Fruit fly (Drosophila melanogaster) whole organism, embryonic: ENCODE data around the gene Cmtr1.
A peak's percentile ranks its signal among the peaks of the same experiment; 100 is the strongest.

Source experiments
- CG10274 ChIP-seq: fragments of 200-800 bp; sonication (Bioruptor generic); optimal IDR thresholded peaks from 3 replicates; lab custom pipeline; 2017; ENCODE audit warnings: missing biosample characterization, mild to moderate bottlenecking, missing genetic modification characterization
- CG11695 ChIP-seq: fragments of 200-800 bp; sonication (Bioruptor generic); IDR thresholded peaks from 3 replicates; pipeline ENCODE4 v1.3.6; 2022; ENCODE audit warnings: missing biosample characterization, missing genetic modification characterization
- CG13287 ChIP-seq: fragments of 200-800 bp; sonication (Bioruptor generic); IDR thresholded peaks from 2 replicates; pipeline ENCODE4 v1.3.6; 2022; ENCODE audit warnings: missing biosample characterization, missing genetic modification characterization; ENCODE audit not compliant: partially characterized antibody
- CG13894 ChIP-seq: fragments of 200-800 bp; sonication (Bioruptor generic); optimal IDR thresholded peaks from 3 replicates; lab custom pipeline; 2018; ENCODE audit warnings: missing biosample characterization, mild to moderate bottlenecking, missing genetic modification characterization, moderate library complexity
- CG14014 ChIP-seq: fragments of 200-800 bp; sonication (Bioruptor generic); IDR thresholded peaks from 2 replicates; pipeline ENCODE4 v1.3.6; 2022; ENCODE audit warnings: missing biosample characterization, missing genetic modification characterization
- CG14860 ChIP-seq: fragments of 200-800 bp; sonication (Bioruptor generic); IDR thresholded peaks from 3 replicates; pipeline ENCODE4 v1.3.6; 2022; ENCODE audit warnings: missing biosample characterization, missing genetic modification characterization; ENCODE audit not compliant: partially characterized antibody
- CG15514 ChIP-seq: fragments of 200-800 bp; sonication (Bioruptor generic); optimal IDR thresholded peaks from 3 replicates; lab custom pipeline; 2017; ENCODE audit warnings: missing biosample characterization, missing genetic modification characterization, mild to moderate bottlenecking, moderate library complexity, missing genetic modification reagents
- CG1603 ChIP-seq: fragments of 200-800 bp; sonication (Bioruptor generic); optimal IDR thresholded peaks from 2 replicates; lab custom pipeline; 2019; ENCODE audit warnings: missing biosample characterization, mild to moderate bottlenecking, missing genetic modification characterization, moderate library complexity
- CG18764 ChIP-seq: fragments of 200-800 bp; sonication (Bioruptor generic); optimal IDR thresholded peaks from 3 replicates; lab custom pipeline; 2016; ENCODE audit warnings: missing biosample characterization, missing genetic modification characterization
- CG2129 ChIP-seq: fragments of 200-800 bp; sonication (Bioruptor generic); IDR thresholded peaks from 2 replicates; pipeline ENCODE4 v1.3.6; 2022; ENCODE audit warnings: missing biosample characterization, missing genetic modification characterization; ENCODE audit not compliant: partially characterized antibody
- CG31365 ChIP-seq: fragments of 200-800 bp; sonication (Bioruptor generic); optimal IDR thresholded peaks from 2 replicates; lab custom pipeline; 2018; ENCODE audit warnings: missing biosample characterization, mild to moderate bottlenecking, missing genetic modification characterization
- CG42726 ChIP-seq: fragments of 200-800 bp; sonication (Bioruptor generic); IDR thresholded peaks from 2 replicates; pipeline ENCODE4 v1.3.6; 2022; ENCODE audit warnings: missing biosample characterization, missing genetic modification characterization; ENCODE audit not compliant: partially characterized antibody
- CG4854 ChIP-seq: fragments of 200-800 bp; sonication (Bioruptor generic); optimal IDR thresholded peaks from 2 replicates; lab custom pipeline; 2016; ENCODE audit warnings: missing biosample characterization, missing genetic modification characterization, inconsistent platforms
- CG6272 ChIP-seq: fragments of 200-800 bp; sonication (Bioruptor generic); IDR thresholded peaks from 2 replicates; pipeline ENCODE4 v1.3.6; 2022; ENCODE audit warnings: missing biosample characterization, missing genetic modification characterization
- CG7928 ChIP-seq: fragments of 200-800 bp; sonication (Bioruptor generic); optimal IDR thresholded peaks from 2 replicates; lab custom pipeline; 2017; ENCODE audit warnings: missing biosample characterization, mild to moderate bottlenecking, missing genetic modification characterization
- CG7963 ChIP-seq: fragments of 200-800 bp; sonication (Bioruptor generic); IDR thresholded peaks from 3 replicates; pipeline ENCODE4 v1.3.6; 2022; ENCODE audit warnings: missing biosample characterization, missing genetic modification characterization; ENCODE audit not compliant: partially characterized antibody
- CG8290 ChIP-seq, 3 experiments: fragments of 200-800 bp; sonication (Bioruptor generic); optimal IDR thresholded peaks; 2 replicates each; lab custom pipeline; 2016 to 2019; ENCODE audit warnings: missing biosample characterization in 3 of 3, missing genetic modification characterization in 3 of 3, mild to moderate bottlenecking in 2 of 3, moderate library complexity in 1 of 3
- CG8388 ChIP-seq: fragments of 200-800 bp; sonication (Bioruptor generic); optimal IDR thresholded peaks from 2 replicates; lab custom pipeline; 2019; ENCODE audit warnings: missing biosample characterization, mild to moderate bottlenecking, missing genetic modification characterization, moderate library complexity
- CG9932 ChIP-seq: fragments of 200-800 bp; sonication (Bioruptor generic); IDR thresholded peaks from 2 replicates; pipeline ENCODE4 v1.3.6; 2022; ENCODE audit warnings: missing biosample characterization, missing genetic modification characterization
- CHES-1-like ChIP-seq: fragments of 200-800 bp; sonication (Bioruptor generic); optimal IDR thresholded peaks from 2 replicates; lab custom pipeline; 2016; ENCODE audit warnings: missing biosample characterization, missing genetic modification characterization
- Dfd ChIP-seq, 2 experiments: fragments of >200 bp; optimal IDR thresholded peaks; 2 replicates each; lab custom pipeline; 2017; ENCODE audit warnings: missing biosample characterization in 2 of 2, missing genetic modification characterization in 2 of 2
- ERR ChIP-seq: fragments of 200-800 bp; sonication (Bioruptor generic); optimal IDR thresholded peaks from 2 replicates; lab custom pipeline; 2016; ENCODE audit warnings: missing biosample characterization, missing genetic modification characterization
- Ets65A ChIP-seq: fragments of 200-800 bp; sonication (Bioruptor generic); peaks from one replicate; lab custom pipeline; 2016; ENCODE audit warnings: missing biosample characterization, missing genetic modification characterization
- Ets97D ChIP-seq: fragments of 200-800 bp; sonication (Bioruptor generic); optimal IDR thresholded peaks from 3 replicates; lab custom pipeline; 2016; ENCODE audit warnings: missing biosample characterization, missing genetic modification characterization
- Mad ChIP-seq: fragments of 200-800 bp; sonication (Bioruptor generic); optimal IDR thresholded peaks from 2 replicates; lab custom pipeline; 2016; ENCODE audit warnings: missing biosample characterization, missing genetic modification characterization
- Oaz ChIP-seq: fragments of 200-800 bp; sonication (Bioruptor generic); IDR thresholded peaks from 2 replicates; pipeline ENCODE4 v1.3.6; 2022; ENCODE audit warnings: missing biosample characterization, missing genetic modification characterization
- Opbp ChIP-seq: fragments of 200-800 bp; sonication (Bioruptor generic); IDR thresholded peaks from 3 replicates; pipeline ENCODE4 v1.3.6; 2022; ENCODE audit warnings: missing biosample characterization, missing genetic modification characterization; ENCODE audit not compliant: partially characterized antibody
- Optix ChIP-seq: fragments of 200-800 bp; sonication (Bioruptor generic); IDR thresholded peaks from 3 replicates; pipeline ENCODE4 v1.3.6; 2022; ENCODE audit warnings: missing biosample characterization, missing genetic modification characterization
- Scr ChIP-seq: fragments of 200-800 bp; sonication (Bioruptor generic); IDR thresholded peaks from 2 replicates; pipeline ENCODE4 v1.3.6; 2022; ENCODE audit warnings: missing biosample characterization, missing genetic modification characterization; ENCODE audit not compliant: partially characterized antibody
- Side ChIP-seq: fragments of 200-800 bp; sonication (Bioruptor generic); optimal IDR thresholded peaks from 2 replicates; lab custom pipeline; 2016; ENCODE audit warnings: missing biosample characterization, missing genetic modification characterization
- amos ChIP-seq: fragments of 200-800 bp; sonication (Bioruptor generic); IDR thresholded peaks from 2 replicates; pipeline ENCODE4 v1.3.6; 2022; ENCODE audit warnings: missing biosample characterization, missing genetic modification characterization; ENCODE audit not compliant: partially characterized antibody
- dm ChIP-seq: fragments of 200-800 bp; sonication (Bioruptor generic); optimal IDR thresholded peaks from 3 replicates; lab custom pipeline; 2016; ENCODE audit warnings: missing biosample characterization, missing genetic modification characterization
- dmrt11E ChIP-seq: fragments of 200-800 bp; sonication (Bioruptor generic); optimal IDR thresholded peaks from 3 replicates; lab custom pipeline; 2018; ENCODE audit warnings: missing biosample characterization, mild to moderate bottlenecking, missing genetic modification characterization, moderate library complexity
- dpn ChIP-seq, 2 experiments: fragments of 200-800 bp; sonication (Bioruptor generic); optimal IDR thresholded peaks; 3 replicates each; lab custom pipeline; 2016; ENCODE audit warnings: missing biosample characterization in 2 of 2, missing genetic modification characterization in 2 of 2
- ewg ChIP-seq: fragments of 200-800 bp; sonication (Bioruptor generic); optimal IDR thresholded peaks from 3 replicates; lab custom pipeline; 2017; ENCODE audit warnings: mild to moderate bottlenecking, missing biosample characterization, missing genetic modification reagents, missing genetic modification characterization
- fd96Cb ChIP-seq: fragments of 200-800 bp; sonication (Bioruptor generic); optimal IDR thresholded peaks from 2 replicates; lab custom pipeline; 2018; ENCODE audit warnings: missing biosample characterization, mild to moderate bottlenecking, missing genetic modification characterization, moderate library complexity
- gcm2 ChIP-seq: fragments of 200-800 bp; sonication (Bioruptor generic); optimal IDR thresholded peaks from 2 replicates; lab custom pipeline; 2016; ENCODE audit warnings: missing biosample characterization, missing genetic modification characterization
- gt ChIP-seq: fragments of 200-800 bp; sonication (Bioruptor generic); IDR thresholded peaks from 2 replicates; pipeline ENCODE4 v1.3.6; 2022; ENCODE audit warnings: missing biosample characterization, missing genetic modification characterization
- knrl ChIP-seq: fragments of 200-800 bp; sonication (Bioruptor generic); IDR thresholded peaks from 3 replicates; pipeline ENCODE4 v1.3.6; 2022; ENCODE audit warnings: missing biosample characterization, missing genetic modification characterization; ENCODE audit not compliant: partially characterized antibody
- nmo ChIP-seq: fragments of 200-800 bp; sonication (Bioruptor generic); optimal IDR thresholded peaks from 2 replicates; lab custom pipeline; 2018; ENCODE audit warnings: missing biosample characterization, mild to moderate bottlenecking, missing genetic modification characterization, moderate library complexity
- repo ChIP-seq: fragments of 200-800 bp; sonication (Bioruptor generic); optimal IDR thresholded peaks from 2 replicates; lab custom pipeline; 2016; ENCODE audit warnings: missing biosample characterization, missing genetic modification characterization
- schlank ChIP-seq: fragments of 200-800 bp; sonication (Bioruptor generic); optimal IDR thresholded peaks from 2 replicates; lab custom pipeline; 2018; ENCODE audit warnings: missing biosample characterization, mild to moderate bottlenecking, missing genetic modification characterization
- sisA ChIP-seq: fragments of 200-800 bp; sonication (Bioruptor generic); IDR thresholded peaks from 2 replicates; pipeline ENCODE4 v1.3.6; 2022; ENCODE audit warnings: missing biosample characterization, missing genetic modification characterization
- stwl ChIP-seq: fragments of 200-800 bp; sonication (Bioruptor generic); optimal IDR thresholded peaks from 3 replicates; lab custom pipeline; 2018; ENCODE audit warnings: missing biosample characterization, mild to moderate bottlenecking, missing genetic modification characterization, moderate library complexity
- unc-4 ChIP-seq: fragments of 200-800 bp; sonication (Bioruptor generic); IDR thresholded peaks from 2 replicates; pipeline ENCODE4 v1.3.6; 2022; ENCODE audit warnings: missing biosample characterization, missing genetic modification characterization; ENCODE audit not compliant: partially characterized antibody
- zen ChIP-seq: fragments of 200-800 bp; sonication (Bioruptor generic); optimal IDR thresholded peaks from 3 replicates; lab custom pipeline; 2018; ENCODE audit warnings: missing biosample characterization, mild to moderate bottlenecking, missing genetic modification characterization, moderate library complexity

Gene Cmtr1

DNA sequence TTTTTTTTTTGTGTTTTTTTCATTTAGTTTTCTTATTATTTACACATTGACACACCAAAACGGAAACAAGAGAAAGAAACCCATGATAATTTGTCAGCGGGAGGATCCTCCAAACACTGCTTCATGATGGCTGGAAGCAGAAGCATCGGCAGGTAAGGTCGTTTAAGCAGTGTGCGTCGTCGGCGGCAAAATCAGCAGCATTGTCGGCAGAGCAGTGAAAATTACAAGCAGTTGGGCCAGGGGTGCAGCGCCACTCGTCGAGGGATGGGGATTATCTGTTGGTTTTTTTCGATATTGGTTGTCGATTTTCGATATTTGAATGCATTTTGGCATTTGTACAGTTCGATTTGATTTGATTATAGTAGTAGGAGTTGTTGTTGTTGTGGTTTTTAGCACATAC is 38.2 kb upstream of the Cmtr1 start:
- TF ChIP-seq CG42726 (GFP tag; lab: Robert Waterston, UW), result 0 out of 2 replicates have a peak, but pooled peaks have one; percentile 39
- TF ChIP-seq dm (GFP tag; lab: Kevin White, UChicago), result no peak
- TF ChIP-seq Dfd (GFP tag; optimal IDR thresholded peaks at IDR 0.05; lab: Kevin White, UChicago), result peak in 1 of 2 experiments; percentile 82
- no peak for TF ChIP-seq CG9932 (GFP tag; lab: Robert Waterston, UW)
- 0 out of 2 replicates have a peak, but pooled peaks have one; percentile 6 for TF ChIP-seq amos (GFP tag; lab: Robert Waterston, UW)
- TF ChIP-seq schlank (tag; lab: Kevin White, UChicago), result no peak
- no peak for TF ChIP-seq ERR (GFP tag; lab: Kevin White, UChicago)
- TF ChIP-seq CG8290 (GFP tag; optimal IDR thresholded peaks at IDR 0.05; lab: Kevin White, UChicago), result peak; percentile 99
- TF ChIP-seq CG8290 (tag; optimal IDR thresholded peaks at IDR 0.05; lab: Kevin White, UChicago), result peak; percentile 53 to 94
- no peak for TF ChIP-seq CG6272 (GFP tag; lab: Robert Waterston, UW)
- no peak for TF ChIP-seq CG18764 (GFP tag; lab: Kevin White, UChicago)
- peak; percentile 91 for TF ChIP-seq CG31365 (tag; lab: Kevin White, UChicago)
- TF ChIP-seq Side (GFP tag; lab: Kevin White, UChicago), result no peak
- TF ChIP-seq CG8388 (GFP tag; lab: Kevin White, UChicago), result no peak
- TF ChIP-seq CG14014 (GFP tag; lab: Robert Waterston, UW), result no peak
- TF ChIP-seq Mad (GFP tag; lab: Kevin White, UChicago), result no peak
- peak; percentile 96 for TF ChIP-seq stwl (tag; lab: Kevin White, UChicago)
- no peak for TF ChIP-seq CG11695 (GFP tag; lab: Robert Waterston, UW)
- TF ChIP-seq CG7928 (GFP tag; lab: Kevin White, UChicago), result peak; percentile 29
- no peak for TF ChIP-seq fd96Cb (tag; lab: Kevin White, UChicago)
- TF ChIP-seq CG2129 (GFP tag; lab: Robert Waterston, UW), result no peak
- TF ChIP-seq Optix (GFP tag; lab: Robert Waterston, UW), result no peak

DNA sequence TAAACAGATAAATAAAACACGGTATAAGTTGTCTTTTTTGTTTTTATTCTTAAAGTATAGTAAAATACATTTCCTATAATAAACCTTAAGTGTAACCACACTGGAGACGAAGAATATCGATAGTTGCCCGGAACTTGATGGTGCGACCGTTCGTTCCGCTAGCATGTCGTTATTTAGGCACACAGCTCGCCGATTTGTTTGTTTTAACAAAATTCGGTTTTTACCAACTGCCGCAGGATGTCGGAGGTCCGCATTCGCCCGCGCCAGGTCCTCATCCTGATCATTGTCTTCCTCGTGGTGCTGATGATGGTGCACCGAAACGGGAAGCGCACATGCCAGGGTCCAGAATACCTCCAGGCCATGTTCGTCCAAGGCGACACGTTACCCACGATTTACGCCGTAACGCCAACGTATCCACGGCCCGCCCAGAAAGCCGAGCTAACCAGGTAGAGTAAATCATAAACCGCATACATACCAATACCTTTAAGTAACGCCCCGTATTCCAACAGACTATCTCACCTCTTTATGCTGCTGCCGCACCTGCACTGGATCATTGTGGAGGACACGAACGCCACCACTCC is 30.3 kb upstream of the Cmtr1 start, which contains the start of gene GlcAT-I:
Gene GlcAT-I, plus strand, starts transcription at position 163 of the 581 bp plus-strand sequence.
- TF ChIP-seq CG13287, result peak; percentile 70
- peak; percentile 43 for TF ChIP-seq CG1603 (tag; lab: Kevin White, UChicago)
- no peak for TF ChIP-seq CG8290 (GFP tag; optimal IDR thresholded peaks at IDR 0.05; lab: Kevin White, UChicago)
- no peak for TF ChIP-seq CG8290 (tag; optimal IDR thresholded peaks at IDR 0.05; lab: Kevin White, UChicago)
- peak; percentile 70 for TF ChIP-seq CG15514
- peak; percentile 17; the same call in 1 of the 2 replicates for TF ChIP-seq CG42726 (GFP tag; lab: Robert Waterston, UW)
- no peak for TF ChIP-seq gt (GFP tag; lab: Robert Waterston, UW)
- TF ChIP-seq dpn (GFP tag; optimal IDR thresholded peaks at IDR 0.05; lab: Kevin White, UChicago), result no peak
- TF ChIP-seq Opbp, result peak; percentile 61; the same call in 1 of the 3 replicates
- no peak for TF ChIP-seq CG13894 (tag; lab: Kevin White, UChicago)
- TF ChIP-seq nmo, result peak; percentile 4
- no peak for TF ChIP-seq CG10274
- TF ChIP-seq knrl, result peak; percentile 41; the same call in 1 of the 3 replicates
- no peak for TF ChIP-seq repo (GFP tag; lab: Kevin White, UChicago)
- no peak for TF ChIP-seq sisA (GFP tag; lab: Robert Waterston, UW)
- peak; percentile 60 for TF ChIP-seq unc-4
- TF ChIP-seq CG14860 (GFP tag; lab: Robert Waterston, UW), result 0 out of 3 replicates have a peak, but pooled peaks have one; percentile 43
- TF ChIP-seq gcm2 (GFP tag; lab: Kevin White, UChicago), result no peak
- TF ChIP-seq Oaz (GFP tag; lab: Robert Waterston, UW), result no peak
- no peak for TF ChIP-seq ewg (GFP tag; lab: Kevin White, UChicago)
- TF ChIP-seq CG4854 (GFP tag; lab: Kevin White, UChicago), result no peak
- TF ChIP-seq Ets97D, result peak; percentile 47
- no peak for TF ChIP-seq zen
- peak; percentile 62 for TF ChIP-seq amos (GFP tag; lab: Robert Waterston, UW)
- peak; percentile 60 for TF ChIP-seq Ets65A (GFP tag; lab: Kevin White, UChicago)
- no peak for TF ChIP-seq CHES-1-like (GFP tag; lab: Kevin White, UChicago)
- TF ChIP-seq dmrt11E (tag; lab: Kevin White, UChicago), result no peak
- peak; percentile 61 for TF ChIP-seq Scr
- peak; percentile 20; the same call in 1 of the 3 replicates for TF ChIP-seq CG7963 (GFP tag; lab: Robert Waterston, UW)
